Worm (Caenorhabditis elegans) whole organism, early embryonic: ENCODE results near the gene Y62H9A.7.

ENCODE experiments used
- B0310.2 ChIP-seq: sonication (generic microtip); optimal IDR thresholded peaks from 2 replicates; lab custom pipeline; 2016; ENCODE audit warnings: mild to moderate bottlenecking, missing genetic modification characterization, missing compliant biosample characterization
- F13C5.2 ChIP-seq: sonication (generic microtip); optimal IDR thresholded peaks from 2 replicates; lab custom pipeline; 2017; ENCODE audit warnings: mild to moderate bottlenecking, missing genetic modification characterization, inconsistent platforms, missing compliant biosample characterization
- aly-1 ChIP-seq: sonication (generic microtip); optimal IDR thresholded peaks from 2 replicates; lab custom pipeline; 2016; ENCODE audit warnings: missing genetic modification characterization, missing compliant biosample characterization
- ama-1 ChIP-seq: fragments of 150-350 bp; optimal IDR thresholded peaks from 2 replicates; lab custom pipeline; 2014
- ceh-13 ChIP-seq: fragments of 200-800 bp; sonication (Bioruptor generic); optimal IDR thresholded peaks from 2 replicates; lab custom pipeline; 2018; ENCODE audit warnings: mild to moderate bottlenecking, missing genetic modification characterization, missing compliant biosample characterization
- ceh-36 ChIP-seq: sonication (generic microtip); optimal IDR thresholded peaks from 2 replicates; lab custom pipeline; 2016; ENCODE audit warnings: missing genetic modification characterization, inconsistent platforms, missing compliant biosample characterization
- ets-7 ChIP-seq: sonication (generic microtip); optimal IDR thresholded peaks from 2 replicates; lab custom pipeline; 2016; ENCODE audit warnings: missing genotype, missing genetic modification characterization, missing compliant biosample characterization
- flt-1 ChIP-seq: fragments of 200-800 bp; sonication (Bioruptor generic); IDR thresholded peaks from 2 replicates; pipeline ENCODE4 v1.3.6; 2022; ENCODE audit warnings: missing genetic modification characterization, missing compliant biosample characterization
- hmbx-1 ChIP-seq: sonication (generic microtip); optimal IDR thresholded peaks from 2 replicates; lab custom pipeline; 2016; ENCODE audit warnings: mild to moderate bottlenecking, missing genetic modification characterization, missing compliant biosample characterization
- hmg-4 ChIP-seq: fragments of 200-800 bp; sonication (Bioruptor generic); optimal IDR thresholded peaks from 2 replicates; lab custom pipeline; 2018; ENCODE audit warnings: mild to moderate bottlenecking, missing genetic modification characterization, missing compliant biosample characterization
- hnd-1 ChIP-seq: sonication (generic microtip); optimal IDR thresholded peaks from 2 replicates; lab custom pipeline; 2016; ENCODE audit warnings: missing genetic modification characterization, missing compliant biosample characterization
- pes-1 ChIP-seq: fragments of 200-800 bp; sonication (Bioruptor generic); IDR thresholded peaks from 2 replicates; pipeline ENCODE4 v1.3.6; 2022; ENCODE audit warnings: missing genetic modification reagents, missing genetic modification characterization, missing compliant biosample characterization
- scrt-1 ChIP-seq: fragments of 200-800 bp; sonication (Bioruptor generic); IDR thresholded peaks from 2 replicates; pipeline ENCODE4 v1.3.6; 2022; ENCODE audit warnings: missing genetic modification characterization, missing compliant biosample characterization
- sea-1 ChIP-seq: fragments of 200-800 bp; sonication (Bioruptor generic); conservative IDR thresholded peaks from 2 replicates; pipeline ENCODE4 v1.3.6; 2022; ENCODE audit warnings: missing genetic modification characterization, missing compliant biosample characterization
- tbx-11 ChIP-seq: fragments of 200-800 bp; sonication (Bioruptor generic); IDR thresholded peaks from 2 replicates; pipeline ENCODE4 v1.3.6; 2022; ENCODE audit warnings: missing genetic modification characterization, missing compliant biosample characterization
- tbx-37 ChIP-seq: fragments of 200-800 bp; sonication (Bioruptor generic); conservative IDR thresholded peaks from 2 replicates; pipeline ENCODE4 v1.3.6; 2022; ENCODE audit warnings: missing genetic modification reagents, missing genetic modification characterization, missing compliant biosample characterization
- tra-4 ChIP-seq: sonication (generic microtip); optimal IDR thresholded peaks from 2 replicates; lab custom pipeline; 2017; ENCODE audit warnings: missing genetic modification characterization, missing compliant biosample characterization

Gene Y62H9A.7

ce11 chrX:11852494-11852893 lies 33.0 kb downstream of the Y62H9A.7 start, which contains the start of gene xtr-1:
xtr-1 (plus strand) TSS chrX:11852794.
- TF ChIP-seq ceh-13 (GFP tag; lab: Kevin White, UChicago) (no peak), sea-1 (GFP tag; lab: Robert Waterston, UW) (no peak), scrt-1 (GFP tag; lab: Robert Waterston, UW) (no peak), hnd-1 (tag; lab: Kevin White, UChicago) (no peak), flt-1 (GFP tag; lab: Robert Waterston, UW) (no peak), pes-1 (GFP tag; lab: Robert Waterston, UW) (no peak), hmg-4 (no peak), ets-7 (tag; lab: Kevin White, UChicago) (no peak), aly-1 (tag; lab: Kevin White, UChicago) (no peak), tbx-37 (no peak), ama-1 (lab: Kevin White, UChicago) (no peak), F13C5.2 (tag; lab: Kevin White, UChicago) (no peak), ceh-36 (tag; lab: Kevin White, UChicago) (no peak), tbx-11 (GFP tag; lab: Robert Waterston, UW) (no peak)

DNA sequence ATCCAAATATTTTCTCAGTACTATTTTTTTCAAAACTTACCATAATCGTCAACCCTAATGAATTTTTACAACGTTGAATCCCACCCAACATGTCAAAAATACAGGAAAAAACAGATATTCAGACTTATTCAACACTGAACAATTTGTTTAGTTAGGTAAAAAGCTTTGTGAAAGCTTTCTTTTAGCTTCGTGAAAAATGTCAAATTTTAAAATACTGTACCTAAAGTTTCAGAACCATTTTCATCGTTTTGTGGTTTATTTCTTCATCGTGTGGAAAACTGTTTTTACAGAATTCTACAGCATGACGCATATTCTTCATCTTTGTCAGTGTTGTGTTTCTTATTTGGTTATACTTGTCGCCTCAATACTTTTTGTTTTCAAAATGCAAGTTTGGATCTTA lies 34.9 kb downstream of the Y62H9A.7 start, which contains the start of gene F54F7.14:
Gene F54F7.14, plus strand, starts transcription at position 301 of the 400 bp plus-strand sequence.
- TF ChIP-seq ets-7 (tag; lab: Kevin White, UChicago) = no peak
- TF ChIP-seq ama-1 (lab: Kevin White, UChicago) = no peak
- TF ChIP-seq sea-1 (GFP tag; lab: Robert Waterston, UW) = no peak
- no peak for TF ChIP-seq tbx-37
- TF ChIP-seq hmg-4 = no peak
- TF ChIP-seq tbx-11 (GFP tag; lab: Robert Waterston, UW) = no peak

- TF ChIP-seq tbx-11 (GFP tag; lab: Robert Waterston, UW) (no peak), F13C5.2 (tag; lab: Kevin White, UChicago) (no peak), ama-1 (lab: Kevin White, UChicago) (no peak), ets-7 (tag; lab: Kevin White, UChicago) (no peak), tra-4 (tag; lab: Kevin White, UChicago) (no peak), sea-1 (GFP tag; lab: Robert Waterston, UW) (no peak), ceh-13 (GFP tag; lab: Kevin White, UChicago) (no peak), B0310.2 (no peak), ceh-36 (tag; lab: Kevin White, UChicago) (no peak), flt-1 (GFP tag; lab: Robert Waterston, UW) (no peak), hnd-1 (tag; lab: Kevin White, UChicago) (no peak), aly-1 (tag; lab: Kevin White, UChicago) (no peak)
Measured at ce11 chrX:11850082-11850481, 35.4 kb downstream of the Y62H9A.7 start, which contains the start of gene F54F7.3. F54F7.3 (minus strand) TSS chrX:11850182.

ce11 chrX:11848618-11849017 lies 36.9 kb downstream of the Y62H9A.7 start, which contains the start of gene F54F7.9:
F54F7.9 (minus strand) TSS chrX:11848718.
- TF ChIP-seq scrt-1 (GFP tag; lab: Robert Waterston, UW) (no peak), ceh-13 (GFP tag; lab: Kevin White, UChicago) (no peak)

ce11 chrX:11843363-11843762 lies 42.1 kb downstream of the Y62H9A.7 start, which contains the start of gene F54F7.2:
F54F7.2 (plus strand) TSS chrX:11843663.
- TF ChIP-seq hmg-4 = no peak
- no peak for TF ChIP-seq tra-4 (tag; lab: Kevin White, UChicago)
- no peak for TF ChIP-seq ets-7 (tag; lab: Kevin White, UChicago)
- TF ChIP-seq ceh-13 (GFP tag; lab: Kevin White, UChicago) = no peak
- no peak for TF ChIP-seq F13C5.2 (tag; lab: Kevin White, UChicago)
- TF ChIP-seq tbx-37 = no peak
- TF ChIP-seq tbx-11 (GFP tag; lab: Robert Waterston, UW) = no peak
- no peak for TF ChIP-seq pes-1 (GFP tag; lab: Robert Waterston, UW)
- TF ChIP-seq ceh-36 (tag; lab: Kevin White, UChicago) = no peak
- TF ChIP-seq sea-1 (GFP tag; lab: Robert Waterston, UW) = no peak
- no peak for TF ChIP-seq hmbx-1 (tag; lab: Kevin White, UChicago)
- no peak for TF ChIP-seq ama-1 (lab: Kevin White, UChicago)
- TF ChIP-seq B0310.2 = no peak
- no peak for TF ChIP-seq aly-1 (tag; lab: Kevin White, UChicago)
- no peak for TF ChIP-seq hnd-1 (tag; lab: Kevin White, UChicago)

ce11 chrX:11837378-11837777 lies 48.1 kb downstream of the Y62H9A.7 start, which contains the start of gene taf-7.1:
taf-7.1 (minus strand) TSS chrX:11837478.
- TF ChIP-seq pes-1 (GFP tag; lab: Robert Waterston, UW) = no peak
- TF ChIP-seq B0310.2 = no peak
- TF ChIP-seq flt-1 (GFP tag; lab: Robert Waterston, UW) = no peak
- no peak for TF ChIP-seq sea-1 (GFP tag; lab: Robert Waterston, UW)
- no peak for TF ChIP-seq hmbx-1 (tag; lab: Kevin White, UChicago)
